Worm (Caenorhabditis elegans): Measurements from ENCODE around the gene srt-15.

srt-15 gene

DNA sequence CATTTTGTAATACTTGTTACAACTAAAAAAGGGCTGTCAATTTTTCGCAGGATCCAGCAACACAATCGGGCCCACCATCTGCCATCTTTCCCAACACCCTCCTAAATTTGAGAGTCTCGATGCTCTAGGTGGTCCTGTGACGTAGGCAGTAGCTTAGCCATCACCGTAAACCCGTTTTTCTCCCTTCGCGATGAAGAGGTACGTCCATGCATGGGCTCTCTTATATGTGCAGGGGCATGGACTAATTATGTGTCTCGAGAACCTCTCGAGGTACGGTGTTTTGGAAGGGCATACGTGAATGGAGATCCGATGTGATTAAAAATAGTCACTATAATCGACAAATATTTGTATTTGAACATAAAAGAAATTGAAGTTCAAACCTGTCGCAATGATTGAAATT, 21.0 kb downstream of the srt-15 start:
- TF ChIP-seq cog-1 (tag; optimal IDR thresholded peaks at IDR 0.05) = no peak
- TF ChIP-seq med-1 (GFP tag; optimal IDR thresholded peaks at IDR 0.05; ENCODE audit: insufficient read depth) = no peak
- TF ChIP-seq ztf-29 (GFP tag; IDR thresholded peaks at IDR 0.05) = no peak
- no peak for TF ChIP-seq T22C8.4 (GFP tag; IDR thresholded peaks at IDR 0.05)
- TF ChIP-seq klf-2 (GFP tag; conservative IDR thresholded peaks at IDR 0.05) = no peak
- TF ChIP-seq ztf-23 (GFP tag; IDR thresholded peaks at IDR 0.05) = no peak
- no peak for TF ChIP-seq flt-1 (GFP tag; IDR thresholded peaks at IDR 0.05)
- TF ChIP-seq ref-1 (GFP tag; conservative IDR thresholded peaks at IDR 0.05) = no peak
- TF ChIP-seq tab-1 (GFP tag; IDR thresholded peaks at IDR 0.05) = no peak

DNA sequence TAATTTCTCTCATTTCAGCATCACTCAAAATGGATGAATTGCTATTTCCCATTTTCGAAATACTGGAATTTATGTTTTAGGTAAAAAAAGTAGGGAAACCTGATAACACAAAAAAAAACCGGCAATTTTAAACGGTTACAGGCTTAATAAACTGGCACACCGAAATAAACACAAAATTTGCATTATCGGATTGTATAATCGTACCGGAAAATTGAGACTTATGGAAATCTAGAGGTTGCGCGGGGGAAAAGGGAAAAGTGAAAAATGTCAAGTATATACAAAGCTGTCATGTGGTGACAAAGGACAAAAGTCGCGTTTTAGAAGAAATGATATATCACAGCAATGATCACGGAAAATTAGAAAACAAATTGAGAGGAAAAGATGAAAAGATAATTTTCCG, 22.7 kb downstream of the srt-15 start, which contains the start of gene chpf-2:
chpf-2 (minus strand) TSS at position 101 of the 400 bp plus-strand sequence.
- TF ChIP-seq flt-1 (GFP tag; IDR thresholded peaks at IDR 0.05) (no peak), klf-2 (GFP tag; conservative IDR thresholded peaks at IDR 0.05) (no peak), ztf-23 (GFP tag; IDR thresholded peaks at IDR 0.05) (no peak), cog-1 (tag; optimal IDR thresholded peaks at IDR 0.05) (no peak), ref-1 (GFP tag; conservative IDR thresholded peaks at IDR 0.05) (no peak), tab-1 (GFP tag; IDR thresholded peaks at IDR 0.05) (no peak), T22C8.4 (GFP tag; IDR thresholded peaks at IDR 0.05) (no peak), med-1 (GFP tag; optimal IDR thresholded peaks at IDR 0.05; ENCODE audit: insufficient read depth) (no peak), ztf-29 (GFP tag; IDR thresholded peaks at IDR 0.05) (no peak)

- TF ChIP-seq klf-2 (GFP tag; conservative IDR thresholded peaks at IDR 0.05) (no peak), ztf-23 (GFP tag; IDR thresholded peaks at IDR 0.05) (no peak), med-1 (GFP tag; optimal IDR thresholded peaks at IDR 0.05; ENCODE audit: insufficient read depth) (no peak), T22C8.4 (GFP tag; IDR thresholded peaks at IDR 0.05) (no peak), cog-1 (tag; optimal IDR thresholded peaks at IDR 0.05) (no peak), ztf-29 (GFP tag; IDR thresholded peaks at IDR 0.05) (no peak), flt-1 (GFP tag; IDR thresholded peaks at IDR 0.05) (no peak), tab-1 (GFP tag; IDR thresholded peaks at IDR 0.05) (no peak), ref-1 (GFP tag; conservative IDR thresholded peaks at IDR 0.05) (no peak)
Measured at ce11 chrV:3038058-3038457, 23.9 kb downstream of the srt-15 start.

- TF ChIP-seq T22C8.4 (GFP tag; IDR thresholded peaks at IDR 0.05) = no peak
- no peak for TF ChIP-seq ztf-23 (GFP tag; IDR thresholded peaks at IDR 0.05)
- no peak for TF ChIP-seq cog-1 (tag; optimal IDR thresholded peaks at IDR 0.05)
- no peak for TF ChIP-seq ztf-29 (GFP tag; IDR thresholded peaks at IDR 0.05)
- no peak for TF ChIP-seq med-1 (GFP tag; optimal IDR thresholded peaks at IDR 0.05; ENCODE audit: insufficient read depth)
- no peak for TF ChIP-seq ref-1 (GFP tag; conservative IDR thresholded peaks at IDR 0.05)
- TF ChIP-seq klf-2 (GFP tag; conservative IDR thresholded peaks at IDR 0.05) = no peak
- no peak for TF ChIP-seq flt-1 (GFP tag; IDR thresholded peaks at IDR 0.05)
- no peak for TF ChIP-seq tab-1 (GFP tag; IDR thresholded peaks at IDR 0.05)
Measured at ce11 chrV:3034236-3034635, 27.7 kb downstream of the srt-15 start, which contains the start of gene srw-8. Gene srw-8 (minus strand): TSS chrV:3034336.

ce11 chrV:3032343-3032742, 29.6 kb downstream of the srt-15 start, which contains the start of gene irld-38:
Gene irld-38 (minus strand): TSS chrV:3032443.
- no peak for TF ChIP-seq T22C8.4 (GFP tag; IDR thresholded peaks at IDR 0.05)

- TF ChIP-seq klf-2 (GFP tag; conservative IDR thresholded peaks at IDR 0.05) = no peak
- no peak for TF ChIP-seq tab-1 (GFP tag; IDR thresholded peaks at IDR 0.05)
- TF ChIP-seq T22C8.4 (GFP tag; IDR thresholded peaks at IDR 0.05) = no peak
- no peak for TF ChIP-seq ztf-29 (GFP tag; IDR thresholded peaks at IDR 0.05)
- TF ChIP-seq ref-1 (GFP tag; conservative IDR thresholded peaks at IDR 0.05) = no peak
- no peak for TF ChIP-seq flt-1 (GFP tag; IDR thresholded peaks at IDR 0.05)
- no peak for TF ChIP-seq med-1 (GFP tag; optimal IDR thresholded peaks at IDR 0.05; ENCODE audit: insufficient read depth)
- TF ChIP-seq cog-1 (tag; optimal IDR thresholded peaks at IDR 0.05) = no peak
- TF ChIP-seq ztf-23 (GFP tag; IDR thresholded peaks at IDR 0.05) = no peak
Measured at ce11 chrV:3028205-3028604, 33.8 kb downstream of the srt-15 start, which contains the start of gene asp-7. Gene asp-7 (plus strand): TSS chrV:3028285.

DNA sequence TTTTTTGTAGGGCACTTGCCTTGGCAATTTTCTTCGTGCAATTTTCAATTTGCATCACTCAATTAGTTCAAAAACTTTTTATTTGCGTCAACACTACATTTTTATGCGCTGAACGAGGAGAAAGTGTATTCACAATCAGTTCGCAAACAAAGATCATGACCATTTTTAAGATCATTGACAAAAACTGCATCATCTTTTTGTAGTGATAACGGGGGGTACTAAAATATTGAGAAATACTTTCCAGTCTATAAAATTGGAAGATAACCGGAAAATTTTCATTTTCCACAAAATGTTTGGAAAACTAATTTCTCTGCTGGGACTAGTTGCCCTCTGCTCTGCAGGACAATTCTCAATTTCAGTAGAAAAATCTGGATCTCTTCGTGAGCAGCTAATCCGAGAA, 37.7 kb downstream of the srt-15 start, which contains the start of gene asp-8:
asp-8 (plus strand) TSS at position 276 of the 400 bp plus-strand sequence.
- TF ChIP-seq med-1 (GFP tag; optimal IDR thresholded peaks at IDR 0.05; ENCODE audit: insufficient read depth) = no peak
- TF ChIP-seq klf-2 (GFP tag; conservative IDR thresholded peaks at IDR 0.05) = no peak
- no peak for TF ChIP-seq ztf-29 (GFP tag; IDR thresholded peaks at IDR 0.05)
- TF ChIP-seq tab-1 (GFP tag; IDR thresholded peaks at IDR 0.05) = no peak
- TF ChIP-seq T22C8.4 (GFP tag; IDR thresholded peaks at IDR 0.05) = no peak
- no peak for TF ChIP-seq ztf-23 (GFP tag; IDR thresholded peaks at IDR 0.05)
- TF ChIP-seq cog-1 (tag; optimal IDR thresholded peaks at IDR 0.05) = no peak
- no peak for TF ChIP-seq ref-1 (GFP tag; conservative IDR thresholded peaks at IDR 0.05)
- no peak for TF ChIP-seq flt-1 (GFP tag; IDR thresholded peaks at IDR 0.05)

ce11 chrV:3021306-3021705, 40.7 kb downstream of the srt-15 start, which contains the start of gene irld-12:
Gene irld-12 (minus strand): TSS chrV:3021406.
- TF ChIP-seq tab-1 (GFP tag; IDR thresholded peaks at IDR 0.05) = no peak
- no peak for TF ChIP-seq ztf-29 (GFP tag; IDR thresholded peaks at IDR 0.05)
- no peak for TF ChIP-seq ztf-23 (GFP tag; IDR thresholded peaks at IDR 0.05)
- no peak for TF ChIP-seq flt-1 (GFP tag; IDR thresholded peaks at IDR 0.05)
- TF ChIP-seq ref-1 (GFP tag; conservative IDR thresholded peaks at IDR 0.05) = no peak
- no peak for TF ChIP-seq med-1 (GFP tag; optimal IDR thresholded peaks at IDR 0.05; ENCODE audit: insufficient read depth)
- TF ChIP-seq T22C8.4 (GFP tag; IDR thresholded peaks at IDR 0.05) = no peak
- no peak for TF ChIP-seq cog-1 (tag; optimal IDR thresholded peaks at IDR 0.05)
- no peak for TF ChIP-seq klf-2 (GFP tag; conservative IDR thresholded peaks at IDR 0.05)

DNA sequence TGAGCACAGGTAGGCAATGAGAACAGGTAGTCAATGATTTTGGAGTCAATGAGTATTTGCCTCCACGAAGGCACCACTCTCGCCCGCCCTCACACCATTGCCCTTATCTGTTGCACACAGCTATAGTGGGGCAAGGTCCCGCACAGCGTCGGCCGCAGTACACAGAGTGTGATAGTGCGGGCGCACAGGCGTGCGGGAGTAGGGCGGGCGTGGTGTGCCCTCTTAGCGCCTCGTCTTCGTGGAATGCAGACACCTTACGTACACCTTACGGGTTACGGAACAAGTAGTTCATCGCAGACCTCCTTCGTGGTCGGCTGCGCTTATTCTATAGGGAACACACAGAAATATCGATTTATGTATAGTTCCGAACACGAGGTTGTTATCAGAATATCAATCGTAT, 44.0 kb downstream of the srt-15 start:
- no peak for TF ChIP-seq ztf-23 (GFP tag; IDR thresholded peaks at IDR 0.05)
- no peak for TF ChIP-seq ztf-29 (GFP tag; IDR thresholded peaks at IDR 0.05)
- no peak for TF ChIP-seq cog-1 (tag; optimal IDR thresholded peaks at IDR 0.05)
- no peak for TF ChIP-seq tab-1 (GFP tag; IDR thresholded peaks at IDR 0.05)
- TF ChIP-seq klf-2 (GFP tag; conservative IDR thresholded peaks at IDR 0.05) = no peak
- no peak for TF ChIP-seq ref-1 (GFP tag; conservative IDR thresholded peaks at IDR 0.05)
- TF ChIP-seq T22C8.4 (GFP tag; IDR thresholded peaks at IDR 0.05) = no peak
- TF ChIP-seq flt-1 (GFP tag; IDR thresholded peaks at IDR 0.05) = no peak
- TF ChIP-seq med-1 (GFP tag; optimal IDR thresholded peaks at IDR 0.05; ENCODE audit: insufficient read depth) = no peak

DNA sequence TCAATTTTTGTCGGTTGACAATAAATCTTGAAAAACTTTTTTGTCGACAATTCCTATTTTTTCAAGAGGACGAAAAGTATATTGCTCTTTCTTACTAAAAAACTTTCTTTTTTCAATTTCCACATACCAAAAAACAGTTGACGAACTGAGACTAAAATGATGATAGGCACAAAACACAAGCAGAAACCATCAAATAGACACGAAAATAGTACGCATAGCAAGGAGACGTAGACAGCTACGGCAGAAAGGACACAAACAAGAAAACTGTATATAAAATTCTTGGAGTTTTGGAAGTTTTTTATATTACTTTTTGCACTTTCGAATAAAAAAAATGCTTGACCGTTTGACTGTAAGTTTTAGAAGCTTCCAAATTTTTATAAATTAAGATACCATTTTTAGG, 47.8 kb downstream of the srt-15 start, which contains the start of gene K12D9.1:
K12D9.1 (plus strand) TSS at position 301 of the 400 bp plus-strand sequence.
- no peak for TF ChIP-seq klf-2 (GFP tag; conservative IDR thresholded peaks at IDR 0.05)
- TF ChIP-seq med-1 (GFP tag; optimal IDR thresholded peaks at IDR 0.05; ENCODE audit: insufficient read depth) = no peak
- TF ChIP-seq ref-1 (GFP tag; conservative IDR thresholded peaks at IDR 0.05) = no peak
- TF ChIP-seq tab-1 (GFP tag; IDR thresholded peaks at IDR 0.05) = no peak
- no peak for TF ChIP-seq flt-1 (GFP tag; IDR thresholded peaks at IDR 0.05)
- TF ChIP-seq cog-1 (tag; optimal IDR thresholded peaks at IDR 0.05) = no peak
- TF ChIP-seq ztf-29 (GFP tag; IDR thresholded peaks at IDR 0.05) = no peak
- no peak for TF ChIP-seq T22C8.4 (GFP tag; IDR thresholded peaks at IDR 0.05)

All from whole organism, midembryonic.